Worm (Caenorhabditis elegans) whole organism, young adult: ENCODE data around the gene str-88.

Experiments used
- Y53G8AR.9 ChIP-seq: fragments of 200-800 bp; sonication (Bioruptor generic); conservative IDR thresholded peaks from 2 replicates; pipeline ENCODE4 v1.3.6; 2022; ENCODE audit warnings: missing genetic modification reagents, missing genetic modification characterization, missing compliant biosample characterization
- ZK185.1 ChIP-seq: sonication (generic microtip); optimal IDR thresholded peaks from 2 replicates; lab custom pipeline; 2016; ENCODE audit warnings: mild to moderate bottlenecking, missing genetic modification characterization, missing compliant biosample characterization; ENCODE audit not compliant: poor library complexity, severe bottlenecking
- fkh-3 ChIP-seq: sonication (generic microtip); optimal IDR thresholded peaks from 2 replicates; lab custom pipeline; 2016; ENCODE audit warnings: mild to moderate bottlenecking, missing genetic modification characterization, missing compliant biosample characterization
- lsl-1 ChIP-seq: fragments of 200-800 bp; sonication (Bioruptor generic); optimal IDR thresholded peaks from 2 replicates; lab custom pipeline; 2018; ENCODE audit warnings: mild to moderate bottlenecking, missing genetic modification characterization, moderate library complexity, missing compliant biosample characterization
- pha-4 ChIP-seq: fragments of 150-350 bp; sonication (generic microtip); optimal IDR thresholded peaks from 2 replicates; lab custom pipeline; 2014; ENCODE audit warnings: missing biosample characterization, missing genetic modification reagents, missing genetic modification characterization
- rcor-1 ChIP-seq: fragments of 200-800 bp; sonication (Bioruptor generic); IDR thresholded peaks from 2 replicates; pipeline ENCODE4 v1.3.6; 2022; ENCODE audit warnings: missing genetic modification reagents, missing genetic modification characterization, missing compliant biosample characterization
- rpc-1 ChIP-seq, 2 experiments: fragments of 150-350 bp in 1 of 2; sonication (generic microtip) in 1 of 2; optimal IDR thresholded peaks; 2 replicates each; lab custom pipeline; 2014 to 2018; ENCODE audit warnings: missing biosample characterization in 1 of 2, missing genetic modification characterization in 1 of 2, missing genetic modification reagents in 1 of 2, missing genotype in 1 of 2

- TF ChIP-seq fkh-3 (tag; lab: Kevin White, UChicago) (no peak), ZK185.1 (no peak), lsl-1 (no peak), Y53G8AR.9 (no peak), pha-4 (tag; lab: Kevin White, UChicago) (no peak), rpc-1 (optimal IDR thresholded peaks at IDR 0.05; lab: Kevin White, UChicago) (no peak), rpc-1 (tag; optimal IDR thresholded peaks at IDR 0.05; lab: Kevin White, UChicago) (no peak), rcor-1 (GFP tag; lab: Robert Waterston, UW) (no peak)
Measured at ce11 chrV:15398728-15399127, 15.1 kb upstream of the str-88 start, which contains the start of gene fbxa-199.
